ENCODE assay signal across 2 fruit fly cellular contexts in the genomic region with DNA sequence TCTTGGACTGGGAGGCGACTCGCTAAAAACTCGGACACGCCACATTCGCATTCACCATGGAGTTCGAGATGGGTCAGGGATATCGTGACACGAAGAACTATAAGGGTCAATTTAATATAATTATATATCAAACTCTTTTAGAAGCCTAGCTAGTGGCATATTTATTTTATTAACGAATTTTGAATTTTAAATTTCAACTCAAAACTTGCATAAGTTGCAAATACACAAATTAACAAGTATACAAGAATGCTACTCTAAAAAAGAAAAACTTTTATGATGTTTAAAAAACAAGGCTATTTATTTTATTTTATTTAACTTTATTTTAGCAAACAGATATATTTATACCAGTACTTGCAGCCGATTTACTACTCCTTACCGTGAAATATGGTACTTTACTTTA.
TF ChIP-seq lines count a peak whose summit lies in the region.

No protein-coding gene starts in this region.

TF ChIP-seq in whole organism, prepupa, 60 proteins besides CTCF, POLR2A, EP300 and RAD21:
- TF ChIP-seq eg (GFP tag; IDR thresholded peaks at IDR 0.05; lab: Robert Waterston, UW) (no peak), CG34406 (GFP tag; optimal IDR thresholded peaks at IDR 0.05; lab: Kevin White, UChicago) (no peak), topi (GFP tag; optimal IDR thresholded peaks at IDR 0.05; lab: Kevin White, UChicago) (no peak), acj6 (GFP tag; optimal IDR thresholded peaks at IDR 0.05; lab: Kevin White, UChicago) (peak; percentile 6), CG10631 (GFP tag; optimal IDR thresholded peaks at IDR 0.05; lab: Kevin White, UChicago) (peak; percentile 23), Eip93F (GFP tag; optimal IDR thresholded peaks at IDR 0.05; lab: Kevin White, UChicago) (no peak), Hr38 (GFP tag; optimal IDR thresholded peaks at IDR 0.05; lab: Kevin White, UChicago) (no peak), OdsH (GFP tag; optimal IDR thresholded peaks at IDR 0.05; lab: Kevin White, UChicago) (no peak), Sox14 (GFP tag; optimal IDR thresholded peaks at IDR 0.05; lab: Kevin White, UChicago) (no peak), dsx (GFP tag; optimal IDR thresholded peaks at IDR 0.05; lab: Kevin White, UChicago; ENCODE audit: poor library complexity, severe bottlenecking) (no peak), salr (GFP tag; optimal IDR thresholded peaks at IDR 0.05; lab: Kevin White, UChicago) (peak in 1 of 2 experiments; percentile 22), CG11294 (GFP tag; IDR thresholded peaks at IDR 0.05; lab: Robert Waterston, UW) (no peak), Smox (GFP tag; optimal IDR thresholded peaks at IDR 0.05; lab: Kevin White, UChicago) (no peak), Eip78C (GFP tag; lab: Kevin White, UChicago) (peak; percentile 78), CG16779 (tag; optimal IDR thresholded peaks at IDR 0.05; lab: Kevin White, UChicago) (no peak), CG8119 (GFP tag; IDR thresholded peaks at IDR 0.05; lab: Robert Waterston, UW) (no peak), CG8319 (GFP tag; optimal IDR thresholded peaks at IDR 0.05; lab: Kevin White, UChicago) (no peak), CG11902 (GFP tag; optimal IDR thresholded peaks at IDR 0.05; lab: Kevin White, UChicago) (no peak), CG32006 (GFP tag; optimal IDR thresholded peaks at IDR 0.05; lab: Kevin White, UChicago) (peak; percentile 33), cyc (GFP tag; optimal IDR thresholded peaks at IDR 0.05; lab: Kevin White, UChicago) (no peak), CG31627 (GFP tag; optimal IDR thresholded peaks at IDR 0.05; lab: Kevin White, UChicago) (no peak), net (GFP tag; optimal IDR thresholded peaks at IDR 0.05; lab: Kevin White, UChicago) (no peak), Sox15 (GFP tag; optimal IDR thresholded peaks at IDR 0.05; lab: Kevin White, UChicago) (no peak), svp (GFP tag; lab: Kevin White, UChicago) (no peak), fd59A (GFP tag; optimal IDR thresholded peaks at IDR 0.05; lab: Kevin White, UChicago) (no peak), CG6163 (GFP tag; IDR thresholded peaks at IDR 0.05; lab: Robert Waterston, UW) (no peak), esn (GFP tag; optimal IDR thresholded peaks at IDR 0.05; lab: Kevin White, UChicago) (peak; percentile 58), Blimp-1 (GFP tag; optimal IDR thresholded peaks at IDR 0.05; lab: Kevin White, UChicago) (no peak)

TF ChIP-seq in whole organism, wandering third instar larva, 38 proteins besides CTCF, POLR2A, EP300 and RAD21:
- TF ChIP-seq Hr83 (GFP tag; optimal IDR thresholded peaks at IDR 0.05; lab: Kevin White, UChicago; ENCODE audit: poor library complexity, severe bottlenecking), result no peak
- peak; percentile 3 for TF ChIP-seq h (GFP tag; optimal IDR thresholded peaks at IDR 0.05; lab: Kevin White, UChicago)
- peak; percentile 27 for TF ChIP-seq psq (GFP tag; optimal IDR thresholded peaks at IDR 0.05; lab: Kevin White, UChicago)
- no peak for TF ChIP-seq OdsH (GFP tag; optimal IDR thresholded peaks at IDR 0.05; lab: Kevin White, UChicago)
- TF ChIP-seq Abd-B (GFP tag; optimal IDR thresholded peaks at IDR 0.05; lab: Kevin White, UChicago), result no peak
- TF ChIP-seq foxo (GFP tag; optimal IDR thresholded peaks at IDR 0.05; lab: Kevin White, UChicago), result peak in 1 of 2 experiments; percentile 28
- no peak for TF ChIP-seq HLH106 (tag; optimal IDR thresholded peaks at IDR 0.05; lab: Kevin White, UChicago)
